Worm (Caenorhabditis elegans): ENCODE measurements around the gene ZK177.2.

ZK177.2 gene

ce11 chrII:5518910-5519309 lies at the start of gene ZK177.2:
ZK177.2 (plus strand) TSS chrII:5519210.
- TF ChIP-seq unc-39 (tag; optimal IDR thresholded peaks at IDR 0.05) (no peak), ces-1 (GFP tag; optimal IDR thresholded peaks at IDR 0.05) (no peak), elt-1 (tag; optimal IDR thresholded peaks at IDR 0.05; ENCODE audit: borderline replicate concordance, insufficient read depth) (no peak), unc-120 (tag; optimal IDR thresholded peaks at IDR 0.05; ENCODE audit: poor library complexity, severe bottlenecking) (no peak), lin-13 (tag; optimal IDR thresholded peaks at IDR 0.05) (no peak), zip-8 (tag; optimal IDR thresholded peaks at IDR 0.05) (no peak), ceh-83 (GFP tag; optimal IDR thresholded peaks at IDR 0.05) (no peak), nhr-237 (tag; optimal IDR thresholded peaks at IDR 0.05) (no peak)

DNA sequence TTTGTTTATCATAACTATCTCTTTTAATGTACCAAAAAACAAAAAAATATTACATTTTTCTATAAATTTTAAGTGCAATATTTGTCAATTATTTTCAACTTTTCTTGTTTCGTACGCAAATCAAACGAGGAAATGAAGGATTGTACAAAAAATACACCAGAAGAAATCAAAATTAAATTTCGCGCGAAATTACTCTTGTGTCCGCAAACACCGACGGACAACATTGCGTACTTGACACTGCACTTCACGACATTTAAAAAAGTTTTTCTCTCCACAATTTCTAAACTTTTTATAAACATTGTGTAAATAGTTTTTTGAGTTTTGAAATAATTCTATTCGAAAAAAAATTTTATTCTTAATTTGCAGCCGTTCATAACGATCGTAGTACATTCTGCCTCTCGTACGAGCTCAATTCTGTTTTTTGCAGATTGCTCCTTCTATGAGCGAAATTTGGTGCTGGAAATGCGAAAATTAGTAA lies 45.0 kb upstream of the ZK177.2 start, which contains the start of gene mrps-16:
Gene mrps-16, plus strand, starts transcription at position 428 of the 478 bp plus-strand sequence.
- TF ChIP-seq lin-13 (tag; optimal IDR thresholded peaks at IDR 0.05) (peak; percentile 42), M03D4.4 (tag; optimal IDR thresholded peaks at IDR 0.05) (no peak), pha-4 (tag; optimal IDR thresholded peaks at IDR 0.05) (no peak), lsy-2 (tag; optimal IDR thresholded peaks at IDR 0.05) (peak; percentile 73), drap-1 (GFP tag; optimal IDR thresholded peaks at IDR 0.05) (no peak), hlh-1 (tag; optimal IDR thresholded peaks at IDR 0.05) (no peak), mls-2 (tag; optimal IDR thresholded peaks at IDR 0.05) (no peak), nhr-2 (tag; optimal IDR thresholded peaks at IDR 0.05) (no peak), ces-1 (GFP tag; optimal IDR thresholded peaks at IDR 0.05) (peak; percentile 84), mep-1 (tag; optimal IDR thresholded peaks at IDR 0.05) (peak; percentile 11), lin-32 (GFP tag; optimal IDR thresholded peaks at IDR 0.05) (no peak), blmp-1 (tag; optimal IDR thresholded peaks at IDR 0.05) (no peak), sptf-1 (tag; optimal IDR thresholded peaks at IDR 0.05) (no peak), ztf-11 (tag; optimal IDR thresholded peaks at IDR 0.05) (no peak), unc-39 (tag; optimal IDR thresholded peaks at IDR 0.05) (no peak), nhr-28 (tag; optimal IDR thresholded peaks at IDR 0.05) (no peak), unc-120 (tag; optimal IDR thresholded peaks at IDR 0.05; ENCODE audit: poor library complexity, severe bottlenecking) (no peak), ceh-83 (GFP tag; optimal IDR thresholded peaks at IDR 0.05) (no peak), tbx-8 (GFP tag; optimal IDR thresholded peaks at IDR 0.05) (no peak), cnd-1 (tag; optimal IDR thresholded peaks at IDR 0.05) (no peak), bed-3 (GFP tag; optimal IDR thresholded peaks at IDR 0.05) (no peak), ceh-39 (tag; optimal IDR thresholded peaks at IDR 0.05) (no peak), ceh-43 (GFP tag; optimal IDR thresholded peaks at IDR 0.05) (no peak), flh-1 (GFP tag; optimal IDR thresholded peaks at IDR 0.05) (no peak), unc-62 (GFP tag; optimal IDR thresholded peaks at IDR 0.05) (no peak), nhr-76 (tag; optimal IDR thresholded peaks at IDR 0.05) (no peak), snpc-4 (tag; optimal IDR thresholded peaks at IDR 0.05) (no peak), elt-3 (tag; optimal IDR thresholded peaks at IDR 0.05) (no peak), mab-5 (tag; optimal IDR thresholded peaks at IDR 0.05) (no peak), nhr-12 (tag; optimal IDR thresholded peaks at IDR 0.05) (no peak), nhr-237 (tag; optimal IDR thresholded peaks at IDR 0.05) (peak; percentile 34), zip-8 (tag; optimal IDR thresholded peaks at IDR 0.05) (no peak), elt-1 (tag; optimal IDR thresholded peaks at IDR 0.05; ENCODE audit: borderline replicate concordance, insufficient read depth) (no peak), ham-2 (GFP tag; optimal IDR thresholded peaks at IDR 0.05) (no peak), sem-2 (GFP tag; optimal IDR thresholded peaks at IDR 0.05) (no peak)

ce11 chrII:5474946-5475345 lies 44.1 kb upstream of the ZK177.2 start, which contains the start of gene ilcr-2:
ilcr-2 (plus strand) TSS chrII:5475246.
- TF ChIP-seq unc-120 (tag; optimal IDR thresholded peaks at IDR 0.05; ENCODE audit: poor library complexity, severe bottlenecking) (no peak), ces-1 (GFP tag; optimal IDR thresholded peaks at IDR 0.05) (no peak), lin-32 (GFP tag; optimal IDR thresholded peaks at IDR 0.05) (no peak), hlh-1 (tag; optimal IDR thresholded peaks at IDR 0.05) (no peak), drap-1 (GFP tag; optimal IDR thresholded peaks at IDR 0.05) (no peak)

DNA sequence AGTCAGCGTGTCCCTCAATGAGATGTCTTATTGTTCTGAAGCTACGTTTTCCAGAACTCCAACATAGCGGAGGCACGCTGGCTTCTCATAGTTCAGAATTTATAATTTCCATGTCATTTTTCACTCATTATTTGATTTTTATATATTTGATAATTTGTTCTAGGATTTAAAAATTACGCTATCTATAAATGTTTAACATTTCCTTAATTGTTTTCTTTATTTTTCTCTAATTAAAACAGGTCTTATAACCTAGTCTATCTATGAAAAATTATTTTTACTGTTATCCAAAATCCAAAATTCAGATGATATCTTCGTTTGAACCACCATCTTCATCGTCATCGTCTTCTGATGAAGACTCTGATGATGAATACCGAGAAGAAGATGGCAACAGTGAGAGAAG lies 40.7 kb upstream of the ZK177.2 start, which contains the start of gene F56D1.1:
Gene F56D1.1, plus strand, starts transcription at position 301 of the 400 bp plus-strand sequence.
- no peak for TF ChIP-seq pha-4 (tag; optimal IDR thresholded peaks at IDR 0.05)
- no peak for TF ChIP-seq nhr-237 (tag; optimal IDR thresholded peaks at IDR 0.05)
- TF ChIP-seq mab-5 (tag; optimal IDR thresholded peaks at IDR 0.05) = no peak
- TF ChIP-seq nhr-76 (tag; optimal IDR thresholded peaks at IDR 0.05) = no peak
- TF ChIP-seq ceh-43 (GFP tag; optimal IDR thresholded peaks at IDR 0.05) = no peak
- no peak for TF ChIP-seq blmp-1 (tag; optimal IDR thresholded peaks at IDR 0.05)
- TF ChIP-seq cnd-1 (tag; optimal IDR thresholded peaks at IDR 0.05) = no peak
- TF ChIP-seq sem-2 (GFP tag; optimal IDR thresholded peaks at IDR 0.05) = no peak
- TF ChIP-seq nhr-28 (tag; optimal IDR thresholded peaks at IDR 0.05) = no peak
- no peak for TF ChIP-seq zip-8 (tag; optimal IDR thresholded peaks at IDR 0.05)
- TF ChIP-seq M03D4.4 (tag; optimal IDR thresholded peaks at IDR 0.05) = no peak
- TF ChIP-seq unc-120 (tag; optimal IDR thresholded peaks at IDR 0.05; ENCODE audit: poor library complexity, severe bottlenecking) = no peak
- no peak for TF ChIP-seq lsy-2 (tag; optimal IDR thresholded peaks at IDR 0.05)
- TF ChIP-seq nhr-2 (tag; optimal IDR thresholded peaks at IDR 0.05) = no peak
- no peak for TF ChIP-seq elt-3 (tag; optimal IDR thresholded peaks at IDR 0.05)
- TF ChIP-seq flh-1 (GFP tag; optimal IDR thresholded peaks at IDR 0.05) = no peak
